Fruit fly (Drosophila melanogaster): Measurements from ENCODE around the gene CG34452.

Gene CG34452

DNA sequence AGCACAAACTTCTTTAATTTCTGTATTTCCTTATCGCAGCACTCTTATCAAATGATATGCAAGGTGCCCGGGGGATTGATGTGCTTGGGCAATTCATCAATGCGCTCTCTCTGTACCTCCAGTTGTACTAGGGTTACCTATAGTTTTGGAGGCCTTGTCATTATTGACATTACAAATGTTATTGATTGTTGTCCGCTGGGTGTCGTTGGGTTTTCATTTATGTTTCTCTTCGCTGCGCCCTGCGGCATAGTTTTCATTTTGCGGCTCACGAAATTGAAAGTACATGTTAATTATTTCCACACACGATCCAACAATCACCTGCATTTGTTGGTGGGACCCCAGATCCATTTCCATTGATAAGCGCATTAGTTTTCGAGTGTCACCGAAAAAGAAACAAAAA is 18.5 kb upstream of the CG34452 start:
- no peak for TF ChIP-seq CG17801 (GFP tag; optimal IDR thresholded peaks at IDR 0.05; ENCODE audit: partially characterized antibody)

DNA sequence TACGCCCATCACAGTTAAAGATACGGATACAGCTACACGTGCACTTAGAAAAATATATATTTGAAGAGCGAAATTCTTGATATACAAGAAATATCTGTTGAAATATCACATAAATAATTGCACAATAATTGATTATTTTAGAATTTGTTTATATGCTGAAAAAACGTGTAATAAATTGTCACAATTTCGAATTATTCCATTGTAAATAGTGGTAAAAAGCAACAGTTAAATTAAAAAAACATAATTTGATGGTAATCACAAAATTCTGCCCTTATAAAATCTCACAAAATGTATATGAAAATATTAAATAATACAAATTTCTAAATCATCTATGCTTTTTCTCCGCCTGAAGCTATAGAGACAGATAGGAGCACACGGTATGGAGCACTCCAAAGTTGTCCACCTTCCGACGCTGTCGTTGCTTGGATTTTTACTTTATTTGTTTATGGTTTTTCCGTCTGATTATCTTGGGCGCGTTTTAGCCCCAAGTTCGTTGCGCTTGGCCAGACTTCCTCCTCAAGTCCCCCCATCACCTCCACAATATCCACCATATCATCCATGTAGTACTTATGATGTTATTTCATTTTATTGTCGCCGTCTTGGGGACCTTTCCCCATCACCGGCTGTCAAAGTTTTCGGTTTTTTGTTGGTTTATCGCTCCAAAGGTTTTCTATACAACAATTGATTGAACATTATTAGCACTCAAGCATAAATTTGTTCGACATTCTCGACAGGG is 16.7 kb upstream of the CG34452 start:
- TF ChIP-seq CG17801 (GFP tag; optimal IDR thresholded peaks at IDR 0.05; ENCODE audit: partially characterized antibody) = no peak

DNA sequence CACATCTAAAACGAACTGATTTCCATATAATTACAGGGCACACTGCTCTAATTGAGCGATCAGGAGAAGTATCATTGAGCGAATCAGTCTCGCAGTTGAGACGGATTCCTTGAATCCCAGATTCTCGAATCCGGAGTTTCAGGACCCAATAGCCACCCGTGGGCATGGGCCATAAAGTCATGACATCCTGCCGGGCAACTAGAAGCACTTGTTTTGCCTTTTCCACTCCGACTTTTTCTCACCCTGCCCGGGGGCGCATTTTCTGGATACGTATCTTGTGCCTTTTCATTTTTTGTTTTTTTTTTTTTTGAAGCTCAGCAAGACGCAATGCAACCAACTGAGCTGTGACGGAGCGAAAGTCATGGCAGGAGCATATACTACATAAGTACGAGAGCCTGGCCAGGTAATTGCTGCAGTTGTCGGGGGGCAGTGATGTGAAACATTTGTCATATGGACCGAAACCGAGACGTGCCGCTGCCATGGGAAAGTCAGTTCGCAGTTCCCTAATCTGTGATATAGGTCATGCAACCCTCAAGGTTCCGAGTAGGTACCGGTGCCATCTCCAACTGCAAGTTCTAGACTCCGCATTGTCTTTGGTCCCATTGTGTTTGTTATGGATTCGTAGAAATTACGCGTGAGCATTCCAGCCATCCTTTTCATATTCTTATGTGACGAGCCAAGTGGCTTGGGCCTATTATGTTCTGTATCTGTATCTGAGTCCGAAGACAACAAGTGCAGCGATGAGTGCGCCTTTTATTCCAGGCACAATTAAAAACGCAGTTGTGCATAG is 15.8 kb upstream of the CG34452 start:
- no peak for TF ChIP-seq CG17801 (GFP tag; optimal IDR thresholded peaks at IDR 0.05; ENCODE audit: partially characterized antibody)

DNA sequence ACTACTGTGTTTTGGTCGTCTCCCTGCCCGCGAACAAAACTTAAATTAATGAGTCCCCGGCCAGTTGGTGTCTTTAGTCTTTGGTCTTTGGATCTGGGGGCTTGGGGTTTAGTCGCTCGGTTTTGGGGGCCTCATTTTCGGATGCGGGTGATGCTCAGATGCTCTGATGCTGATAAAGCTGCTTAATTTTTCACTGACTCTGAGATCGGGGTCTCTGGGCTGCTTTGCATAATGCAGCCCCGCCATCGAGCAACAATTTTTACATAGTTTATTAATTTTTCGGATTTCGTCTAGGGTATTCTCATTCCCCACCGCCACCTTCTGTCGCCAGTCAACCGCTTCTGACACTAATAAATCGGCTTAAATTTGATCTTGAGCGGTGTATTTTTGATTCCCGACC is 14.5 kb upstream of the CG34452 start:
- TF ChIP-seq CG17801 (GFP tag; optimal IDR thresholded peaks at IDR 0.05; ENCODE audit: partially characterized antibody) = no peak

- TF ChIP-seq CG17801 (GFP tag; optimal IDR thresholded peaks at IDR 0.05; ENCODE audit: partially characterized antibody) = no peak
Measured at dm6 chr3L:15700338-15700966, 12.8 kb upstream of the CG34452 start.

- TF ChIP-seq CG17801 (GFP tag; optimal IDR thresholded peaks at IDR 0.05; ENCODE audit: partially characterized antibody) = no peak
Measured at dm6 chr3L:15699626-15700337, 12.1 kb upstream of the CG34452 start, which contains the start of gene comm2. Gene comm2 (minus strand): TSS chr3L:15699850.

DNA sequence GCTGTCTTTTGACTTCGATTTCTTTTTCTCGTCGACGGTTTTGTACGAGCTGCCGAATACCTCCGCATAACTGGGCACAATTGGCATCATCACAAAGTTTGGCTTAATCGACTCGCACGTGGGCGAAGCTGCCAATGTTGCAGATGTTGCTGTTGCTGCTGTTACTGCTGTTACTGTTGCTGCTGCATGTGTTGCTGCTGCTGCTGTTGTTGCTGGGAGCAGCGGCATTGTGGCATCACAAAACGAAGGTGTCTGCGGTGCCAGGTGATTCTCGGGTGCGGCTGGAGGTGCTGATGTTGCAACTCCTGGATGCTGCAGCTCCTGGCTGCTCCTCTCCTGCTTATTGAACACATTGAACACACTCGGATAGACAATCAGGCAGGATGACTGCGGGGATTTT is 10.2 kb upstream of the CG34452 start:
- TF ChIP-seq CG17801 (GFP tag; optimal IDR thresholded peaks at IDR 0.05; ENCODE audit: partially characterized antibody) = no peak

dm6 chr3L:15695195-15695594 is 7.5 kb upstream of the CG34452 start:
- no peak for TF ChIP-seq CG17801 (GFP tag; optimal IDR thresholded peaks at IDR 0.05; ENCODE audit: partially characterized antibody)

DNA sequence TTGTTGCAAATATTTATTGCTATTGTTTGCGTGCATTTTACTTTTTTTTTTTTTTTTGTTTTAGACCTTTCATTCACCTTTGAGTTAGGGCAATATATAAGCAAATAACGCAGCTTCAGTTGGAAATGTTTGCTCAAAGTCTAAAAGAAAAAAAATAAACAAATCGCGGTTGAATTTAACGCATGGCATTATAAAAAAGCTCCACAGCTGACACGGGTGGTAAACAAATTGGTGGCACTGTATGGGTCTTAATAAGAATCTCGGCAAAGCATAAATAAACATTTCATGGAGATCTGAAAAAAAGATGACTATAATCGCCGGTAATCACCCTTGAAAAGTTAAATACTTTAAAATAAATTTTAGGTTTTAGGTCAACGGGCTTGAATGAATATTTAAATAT is 6.7 kb upstream of the CG34452 start:
- no peak for TF ChIP-seq CG17801 (GFP tag; optimal IDR thresholded peaks at IDR 0.05; ENCODE audit: partially characterized antibody)

DNA sequence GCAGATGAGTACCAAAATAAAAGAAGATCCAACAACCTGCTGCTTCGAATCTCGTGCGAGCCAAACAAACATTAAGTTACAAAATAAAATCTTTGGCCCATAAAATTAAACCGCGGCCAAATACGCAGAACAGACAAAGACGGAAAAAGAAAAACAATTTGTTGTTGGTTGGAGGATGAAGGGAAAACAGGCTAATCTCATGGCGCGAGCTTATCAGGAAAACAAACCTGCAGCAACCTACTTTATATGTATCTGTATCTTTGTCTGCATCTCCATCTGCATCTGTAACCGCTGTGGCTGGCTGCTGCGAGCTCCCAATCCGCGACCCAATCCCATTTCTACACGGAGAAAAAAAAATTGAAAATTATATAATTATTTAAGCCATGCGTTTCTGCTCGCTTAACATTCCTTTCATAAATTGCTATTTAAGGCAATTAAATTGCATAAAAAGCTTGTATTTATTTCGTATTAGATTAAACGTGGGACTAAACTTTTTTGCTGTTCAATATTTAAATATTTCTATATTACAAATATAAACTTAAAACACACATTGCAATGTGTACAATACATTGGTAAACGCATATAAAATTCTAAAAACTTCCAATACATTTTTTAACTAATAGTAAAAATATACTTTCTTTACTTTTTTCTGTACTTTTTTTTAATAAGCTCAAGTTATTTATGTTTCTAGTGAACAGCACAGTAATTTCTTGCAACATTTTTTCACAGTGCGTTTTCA is 5.3 kb upstream of the CG34452 start:
- no peak for TF ChIP-seq CG17801 (GFP tag; optimal IDR thresholded peaks at IDR 0.05; ENCODE audit: partially characterized antibody)

DNA sequence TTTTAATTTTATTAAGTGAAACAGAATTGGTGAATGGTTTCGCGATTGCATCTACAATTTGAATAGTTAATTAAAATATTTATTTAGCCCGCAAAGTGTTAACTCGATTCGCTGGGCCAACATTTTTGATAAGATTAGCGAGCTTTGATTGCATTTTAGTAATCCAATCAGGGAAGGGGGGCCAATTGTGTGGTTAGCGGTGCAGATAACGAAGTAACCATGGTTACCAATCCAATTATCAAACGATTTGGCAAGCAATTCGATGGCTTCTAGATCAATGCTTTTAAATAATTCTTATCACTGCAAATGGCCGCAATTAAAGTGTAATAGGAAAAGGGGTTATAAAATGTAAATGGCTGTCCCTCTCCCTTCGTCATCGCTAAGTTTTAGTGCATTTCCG is 4.7 kb upstream of the CG34452 start:
- no peak for TF ChIP-seq CG17801 (GFP tag; optimal IDR thresholded peaks at IDR 0.05; ENCODE audit: partially characterized antibody)

- no peak for TF ChIP-seq CG17801 (GFP tag; optimal IDR thresholded peaks at IDR 0.05; ENCODE audit: partially characterized antibody)
Measured at dm6 chr3L:15691968-15692367, 4.3 kb upstream of the CG34452 start, which contains the start of gene CG34451. Gene CG34451 (minus strand): TSS chr3L:15692068.

- TF ChIP-seq CG17801 (GFP tag; optimal IDR thresholded peaks at IDR 0.05; ENCODE audit: partially characterized antibody) = no peak
Measured at dm6 chr3L:15690711-15691591, 3.2 kb upstream of the CG34452 start.

DNA sequence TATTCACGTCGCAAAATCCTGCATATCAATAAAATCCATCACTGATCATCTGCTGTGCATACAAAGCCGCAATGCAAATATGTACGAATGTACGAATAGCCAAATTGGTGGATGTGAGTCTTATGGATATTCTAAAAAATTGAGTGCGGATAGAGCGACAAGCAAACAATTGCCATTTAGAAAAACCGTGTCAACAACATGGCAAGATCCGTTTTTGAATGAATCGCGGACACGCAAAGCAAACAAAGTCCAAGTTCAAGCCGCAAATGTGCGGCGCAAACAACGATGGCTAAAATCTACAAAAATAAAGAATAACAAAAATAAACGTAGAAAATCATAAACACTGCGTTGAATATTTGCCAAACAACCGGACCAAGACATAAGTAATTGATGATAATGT is 1.8 kb upstream of the CG34452 start:
- no peak for TF ChIP-seq CG17801 (GFP tag; optimal IDR thresholded peaks at IDR 0.05; ENCODE audit: partially characterized antibody)
